Worm (Caenorhabditis elegans): ENCODE measurements around the gene Y39G8B.13.

The Y39G8B.13 gene

ce11 chrII:14018192-14018591 lies 35.3 kb upstream of the Y39G8B.13 start (continued):
- TF ChIP-seq mes-2 (tag; optimal IDR thresholded peaks at IDR 0.05; ENCODE audit: poor library complexity, severe bottlenecking): peak; percentile 73
- peak; percentile 98 for TF ChIP-seq snpc-4 (tag; optimal IDR thresholded peaks at IDR 0.05)
- peak; percentile 84 for TF ChIP-seq arid-1 (GFP tag; conservative IDR thresholded peaks at IDR 0.05)
- TF ChIP-seq pha-4 (GFP tag; IDR thresholded peaks at IDR 0.05): peak; percentile 66
- no peak for TF ChIP-seq pha-4 (tag; optimal IDR thresholded peaks at IDR 0.05)
- peak; percentile 49 for TF ChIP-seq sdz-12 (GFP tag; optimal IDR thresholded peaks at IDR 0.05)
- TF ChIP-seq aly-2 (tag; optimal IDR thresholded peaks at IDR 0.05): no peak
- no peak for TF ChIP-seq ceh-82 (tag; optimal IDR thresholded peaks at IDR 0.05)
- TF ChIP-seq spr-1 (tag; optimal IDR thresholded peaks at IDR 0.05): peak; percentile 80
- peak; percentile 89; the same call in 1 of the 2 replicates for TF ChIP-seq nhr-42 (GFP tag; IDR thresholded peaks at IDR 0.05)
- TF ChIP-seq egl-43 (GFP tag; IDR thresholded peaks at IDR 0.05): peak; percentile 81; the same call in 1 of the 2 replicates
- TF ChIP-seq daf-12 (tag; optimal IDR thresholded peaks at IDR 0.05): no peak
- peak; percentile 56 for TF ChIP-seq zip-2 (tag; optimal IDR thresholded peaks at IDR 0.05)
- peak; percentile 70 for TF ChIP-seq nhr-77 (tag; optimal IDR thresholded peaks at IDR 0.05)
- TF ChIP-seq php-3 (GFP tag; IDR thresholded peaks at IDR 0.05): peak; percentile 69; the same call in 1 of the 2 replicates
- TF ChIP-seq R02D3.7 (tag; optimal IDR thresholded peaks at IDR 0.05): no peak
- peak; percentile 78 for TF ChIP-seq nhr-102 (tag; optimal IDR thresholded peaks at IDR 0.05)
- TF ChIP-seq daf-19 (GFP tag; conservative IDR thresholded peaks at IDR 0.05): no peak
- no peak for TF ChIP-seq mxl-2 (GFP tag; conservative IDR thresholded peaks at IDR 0.05)
- peak; percentile 37 for TF ChIP-seq nhr-6 (tag; optimal IDR thresholded peaks at IDR 0.05)
- TF ChIP-seq F44E2.7 (GFP tag; IDR thresholded peaks at IDR 0.05): no peak
- 0 out of 2 replicates have a peak, but pooled peaks have one; percentile 28 for TF ChIP-seq lim-7 (GFP tag; IDR thresholded peaks at IDR 0.05)
- peak; percentile 70 for TF ChIP-seq Y48G9A.11 (GFP tag; IDR thresholded peaks at IDR 0.05)
- peak; percentile 84 for TF ChIP-seq lin-38 (GFP tag; IDR thresholded peaks at IDR 0.05)
- TF ChIP-seq fkh-10 (GFP tag; optimal IDR thresholded peaks at IDR 0.05): no peak
- TF ChIP-seq skn-1 (tag; optimal IDR thresholded peaks at IDR 0.05): no peak
- peak in 1 of 2 experiments; percentile 56 for TF ChIP-seq mdl-1 (tag; optimal IDR thresholded peaks at IDR 0.05)
- TF ChIP-seq hif-1 (tag; optimal IDR thresholded peaks at IDR 0.05): peak; percentile 20 to 51
- TF ChIP-seq aha-1 (tag): peak; percentile 1
- peak; percentile 81 for TF ChIP-seq hlh-30 (tag; optimal IDR thresholded peaks at IDR 0.05; ENCODE audit: insufficient read depth)
- peak; percentile 28 for TF ChIP-seq nhr-28 (tag; optimal IDR thresholded peaks at IDR 0.05)
- no peak for TF ChIP-seq attf-4 (tag; optimal IDR thresholded peaks at IDR 0.05)
- TF ChIP-seq gei-8 (GFP tag; optimal IDR thresholded peaks at IDR 0.05): peak; percentile 45
- peak; percentile 65 for TF ChIP-seq nhr-25 (tag; optimal IDR thresholded peaks at IDR 0.05; ENCODE audit: borderline replicate concordance, insufficient read depth)
- TF ChIP-seq T20F7.1 (GFP tag; optimal IDR thresholded peaks at IDR 0.05): no peak
- no peak for TF ChIP-seq ztf-11 (tag; optimal IDR thresholded peaks at IDR 0.05)
- no peak for TF ChIP-seq Y105C5A.15 (GFP tag; IDR thresholded peaks at IDR 0.05)
- no peak for TF ChIP-seq fos-1 (tag; optimal IDR thresholded peaks at IDR 0.05)
- peak; percentile 78 for TF ChIP-seq dmd-6 (GFP tag; IDR thresholded peaks at IDR 0.05)
- TF ChIP-seq F10B5.3 (tag; optimal IDR thresholded peaks at IDR 0.05): peak; percentile 80
- TF ChIP-seq hmg-1.1 (GFP tag; IDR thresholded peaks at IDR 0.05): peak; percentile 81
- TF ChIP-seq madf-9 (GFP tag; conservative IDR thresholded peaks at IDR 0.05): 0 out of 2 replicates have a peak, but pooled peaks have one; percentile 28
- peak; percentile 94 for TF ChIP-seq F49E8.2 (tag; optimal IDR thresholded peaks at IDR 0.05; ENCODE audit: borderline replicate concordance)
- peak; percentile 65 to 68 for TF ChIP-seq daf-16 (GFP tag; optimal IDR thresholded peaks at IDR 0.05)
- TF ChIP-seq daf-16 (tag; optimal IDR thresholded peaks at IDR 0.05): peak; percentile 88
- TF ChIP-seq tag-97 (GFP tag; IDR thresholded peaks at IDR 0.05): no peak
- TF ChIP-seq pqm-1 (tag; optimal IDR thresholded peaks at IDR 0.05): peak; percentile 40
- peak; percentile 15 for TF ChIP-seq nhr-11 (tag; optimal IDR thresholded peaks at IDR 0.05)
- peak; percentile 71 for TF ChIP-seq ctbp-1 (GFP tag; IDR thresholded peaks at IDR 0.05)
- peak; percentile 63 for TF ChIP-seq dpl-1 (GFP tag; optimal IDR thresholded peaks at IDR 0.05)
- TF ChIP-seq Y75B8A.6 (GFP tag; IDR thresholded peaks at IDR 0.05): no peak
- TF ChIP-seq nhr-41 (GFP tag; IDR thresholded peaks at IDR 0.05): no peak
